Fruit fly (Drosophila melanogaster) whole organism, embryonic: ENCODE data around the gene CG34429.
A peak's percentile ranks its signal among the peaks of the same experiment; 100 is the strongest.

Experiments
- Blimp-1 ChIP-seq: fragments of 200-800 bp; sonication (Bioruptor generic); optimal IDR thresholded peaks from 3 replicates; lab custom pipeline; 2018; ENCODE audit warnings: missing biosample characterization, missing genetic modification characterization, mild to moderate bottlenecking, moderate library complexity, missing genetic modification reagents
- CG11085 ChIP-seq: fragments of 200-800 bp; sonication (Bioruptor generic); IDR thresholded peaks from 2 replicates; pipeline ENCODE4 v1.3.6; 2022; ENCODE audit warnings: missing biosample characterization, missing genetic modification characterization
- CG11456 ChIP-seq: fragments of 200-800 bp; sonication (Bioruptor generic); IDR thresholded peaks from 3 replicates; pipeline ENCODE4 v1.3.6; 2022; ENCODE audit warnings: missing biosample characterization, missing genetic modification characterization
- CG12391 ChIP-seq: fragments of 200-800 bp; sonication (Bioruptor generic); optimal IDR thresholded peaks from 3 replicates; lab custom pipeline; 2018; ENCODE audit warnings: missing biosample characterization, mild to moderate bottlenecking, missing genetic modification characterization, moderate library complexity
- CG13894 ChIP-seq: fragments of 200-800 bp; sonication (Bioruptor generic); optimal IDR thresholded peaks from 3 replicates; lab custom pipeline; 2018; ENCODE audit warnings: missing biosample characterization, mild to moderate bottlenecking, missing genetic modification characterization, moderate library complexity
- CG16813 ChIP-seq: fragments of 200-800 bp; sonication (Bioruptor generic); IDR thresholded peaks from 3 replicates; pipeline ENCODE4 v1.3.6; 2022; ENCODE audit warnings: missing biosample characterization, missing genetic modification characterization; ENCODE audit not compliant: partially characterized antibody
- CG17912 ChIP-seq: fragments of 200-800 bp; sonication (Bioruptor generic); optimal IDR thresholded peaks from 2 replicates; lab custom pipeline; 2018; ENCODE audit warnings: missing biosample characterization, mild to moderate bottlenecking, missing genetic modification characterization
- CG18011 ChIP-seq: fragments of 200-800 bp; sonication (Bioruptor generic); optimal IDR thresholded peaks from 2 replicates; lab custom pipeline; 2017; ENCODE audit warnings: missing biosample characterization, missing genetic modification characterization, mild to moderate bottlenecking, moderate library complexity, missing genotype
- CG18599 ChIP-seq: fragments of 200-800 bp; sonication (Bioruptor generic); optimal IDR thresholded peaks from 3 replicates; lab custom pipeline; 2017; ENCODE audit warnings: missing biosample characterization, missing genetic modification characterization, mild to moderate bottlenecking, moderate library complexity, missing genetic modification reagents
- CG18619 ChIP-seq: fragments of 200-800 bp; sonication (Bioruptor generic); optimal IDR thresholded peaks from 3 replicates; lab custom pipeline; 2017; ENCODE audit warnings: missing biosample characterization, mild to moderate bottlenecking, missing genetic modification characterization
- CG31224 ChIP-seq: fragments of 200-800 bp; sonication (Bioruptor generic); IDR thresholded peaks from 2 replicates; pipeline ENCODE4 v1.3.6; 2022; ENCODE audit warnings: missing biosample characterization, missing genetic modification characterization
- CG3726 ChIP-seq: fragments of 200-800 bp; sonication (Bioruptor generic); IDR thresholded peaks from 3 replicates; pipeline ENCODE4, ENCODE4 v1.3.6; 2022; ENCODE audit warnings: missing biosample characterization, missing genetic modification characterization
- CG4617 ChIP-seq: fragments of 200-800 bp; sonication (Bioruptor generic); optimal IDR thresholded peaks from 3 replicates; lab custom pipeline; 2016; ENCODE audit warnings: missing biosample characterization, missing genetic modification characterization, borderline replicate concordance
- CG4707 ChIP-seq: fragments of 200-800 bp; sonication (Bioruptor generic); optimal IDR thresholded peaks from 2 replicates; lab custom pipeline; 2018; ENCODE audit warnings: missing biosample characterization, mild to moderate bottlenecking, missing genetic modification characterization, moderate library complexity
- CG6254 ChIP-seq: fragments of 200-800 bp; sonication (Bioruptor generic); optimal IDR thresholded peaks from 3 replicates; lab custom pipeline; 2017; ENCODE audit warnings: mild to moderate bottlenecking, missing biosample characterization, missing genetic modification reagents, missing genetic modification characterization
- CG8290 ChIP-seq, 3 experiments: fragments of 200-800 bp; sonication (Bioruptor generic); optimal IDR thresholded peaks; 2 replicates each; lab custom pipeline; 2016 to 2019; ENCODE audit warnings: missing biosample characterization in 3 of 3, missing genetic modification characterization in 3 of 3, mild to moderate bottlenecking in 2 of 3, moderate library complexity in 1 of 3
- CG9727 ChIP-seq: fragments of 200-800 bp; sonication (Bioruptor generic); optimal IDR thresholded peaks from 3 replicates; lab custom pipeline; 2017; ENCODE audit warnings: missing biosample characterization, mild to moderate bottlenecking, missing genetic modification characterization
- E2f2 ChIP-seq: fragments of 200-800 bp; sonication (Bioruptor generic); IDR thresholded peaks from 2 replicates; pipeline ENCODE4 v1.3.6; 2022; ENCODE audit warnings: missing biosample characterization, missing genetic modification characterization
- Eip74EF ChIP-seq, 2 experiments: fragments of 200-800 bp in 1 of 2; fragments of >200 bp in 1 of 2; sonication (Bioruptor generic) in 1 of 2; optimal IDR thresholded peaks; 2 replicates each; lab custom pipeline; 2017 to 2019; ENCODE audit warnings: missing biosample characterization in 2 of 2, missing genetic modification characterization in 2 of 2, mild to moderate bottlenecking in 1 of 2, moderate library complexity in 1 of 2
- Fer3 ChIP-seq: fragments of 200-800 bp; sonication (Bioruptor generic); optimal IDR thresholded peaks from 2 replicates; lab custom pipeline; 2018; ENCODE audit warnings: missing biosample characterization, mild to moderate bottlenecking, missing genetic modification characterization, moderate library complexity
- HHEX ChIP-seq: fragments of 200-800 bp; sonication (Bioruptor generic); optimal IDR thresholded peaks from 3 replicates; lab custom pipeline; 2017; ENCODE audit warnings: missing biosample characterization, mild to moderate bottlenecking, missing genetic modification characterization, missing genetic modification reagents
- HLH3B ChIP-seq: fragments of 200-800 bp; sonication (Bioruptor generic); IDR thresholded peaks from 2 replicates; pipeline ENCODE4 v1.3.6; 2022; ENCODE audit warnings: missing biosample characterization, missing genetic modification characterization
- Lim3 ChIP-seq: fragments of 200-800 bp; sonication (Bioruptor generic); IDR thresholded peaks from 2 replicates; pipeline ENCODE4 v1.3.6; 2022; ENCODE audit warnings: missing biosample characterization, missing genetic modification characterization
- Myb ChIP-seq: fragments of 200-800 bp; sonication (Bioruptor generic); optimal IDR thresholded peaks from 2 replicates; lab custom pipeline; 2016; ENCODE audit warnings: missing biosample characterization, missing genetic modification characterization
- NC2β ChIP-seq: fragments of 200-800 bp; sonication (Bioruptor generic); optimal IDR thresholded peaks from 2 replicates; lab custom pipeline; 2016; ENCODE audit warnings: missing biosample characterization, missing genetic modification characterization
- Oli ChIP-seq: fragments of 200-800 bp; sonication (Bioruptor generic); optimal IDR thresholded peaks from 2 replicates; lab custom pipeline; 2018; ENCODE audit warnings: missing biosample characterization, mild to moderate bottlenecking, missing genetic modification characterization, moderate library complexity
- Side ChIP-seq: fragments of 200-800 bp; sonication (Bioruptor generic); optimal IDR thresholded peaks from 2 replicates; lab custom pipeline; 2016; ENCODE audit warnings: missing biosample characterization, missing genetic modification characterization
- Sry-β ChIP-seq: fragments of 200-800 bp; sonication (Bioruptor generic); optimal IDR thresholded peaks from 2 replicates; lab custom pipeline; 2018; ENCODE audit warnings: missing biosample characterization, mild to moderate bottlenecking, missing genetic modification characterization, moderate library complexity
- ab ChIP-seq: fragments of 200-800 bp; sonication (Bioruptor generic); optimal IDR thresholded peaks from 2 replicates; lab custom pipeline; 2016; ENCODE audit warnings: missing biosample characterization, missing genetic modification characterization
- br ChIP-seq: fragments of >200 bp; optimal IDR thresholded peaks from 2 replicates; lab custom pipeline; 2017
- cg ChIP-seq: fragments of 200-800 bp; sonication (Bioruptor generic); optimal IDR thresholded peaks from 3 replicates; lab custom pipeline; 2019; ENCODE audit warnings: missing biosample characterization, mild to moderate bottlenecking, missing genetic modification characterization, moderate library complexity
- chn ChIP-seq: fragments of 200-800 bp; sonication (Bioruptor generic); optimal IDR thresholded peaks from 2 replicates; lab custom pipeline; 2016; ENCODE audit warnings: missing biosample characterization, missing genetic modification characterization
- disco-r ChIP-seq: fragments of 200-800 bp; sonication (Bioruptor generic); optimal IDR thresholded peaks from 2 replicates; lab custom pipeline; 2016; ENCODE audit warnings: missing biosample characterization, missing genetic modification characterization
- dmrt11E ChIP-seq: fragments of 200-800 bp; sonication (Bioruptor generic); optimal IDR thresholded peaks from 3 replicates; lab custom pipeline; 2018; ENCODE audit warnings: missing biosample characterization, mild to moderate bottlenecking, missing genetic modification characterization, moderate library complexity
- fd3F ChIP-seq: fragments of 200-800 bp; sonication (Bioruptor generic); optimal IDR thresholded peaks from 2 replicates; lab custom pipeline; 2018; ENCODE audit warnings: missing biosample characterization, mild to moderate bottlenecking, missing genetic modification characterization, moderate library complexity
- gce ChIP-seq: fragments of 200-800 bp; sonication (Bioruptor generic); IDR thresholded peaks from 3 replicates; pipeline ENCODE4 v1.3.6; 2022; ENCODE audit warnings: missing biosample characterization, missing genetic modification characterization
- gcm ChIP-seq: fragments of 200-800 bp; sonication (Bioruptor generic); optimal IDR thresholded peaks from 2 replicates; lab custom pipeline; 2019; ENCODE audit warnings: missing biosample characterization, mild to moderate bottlenecking, missing genetic modification characterization, moderate library complexity
- hb ChIP-seq: fragments of 200-800 bp; sonication (Bioruptor generic); IDR thresholded peaks from 3 replicates; pipeline ENCODE4 v1.3.6; 2022; ENCODE audit warnings: missing biosample characterization, missing genetic modification characterization; ENCODE audit not compliant: partially characterized antibody
- lola ChIP-seq, 3 experiments: fragments of >200 bp in 2 of 3; fragments of 200-800 bp in 1 of 3; sonication (Bioruptor generic) in 1 of 3; optimal IDR thresholded peaks; 2 replicates each; lab custom pipeline; 2017 to 2019; ENCODE audit warnings: missing biosample characterization in 3 of 3, missing genetic modification characterization in 3 of 3, mild to moderate bottlenecking in 1 of 3, moderate library complexity in 1 of 3
- mam ChIP-seq: fragments of 200-800 bp; sonication (Bioruptor generic); optimal IDR thresholded peaks from 3 replicates; lab custom pipeline; 2016; ENCODE audit warnings: missing biosample characterization, missing genetic modification characterization
- mld ChIP-seq: fragments of 200-800 bp; sonication (Bioruptor generic); IDR thresholded peaks from 3 replicates; pipeline ENCODE4 v1.3.6; 2022; ENCODE audit warnings: missing biosample characterization, missing genetic modification characterization; ENCODE audit not compliant: partially characterized antibody
- pan ChIP-seq, 4 experiments: fragments of >200 bp in 3 of 4; fragments of 200-800 bp in 1 of 4; sonication (Bioruptor generic) in 1 of 4; optimal IDR thresholded peaks in 3 of 4; IDR thresholded peaks in 1 of 4; 2 replicates each; pipeline versions ENCODE4 v1.3.6 to Lab custom; 2017 to 2022; ENCODE audit warnings: missing biosample characterization in 2 of 4, missing genetic modification characterization in 2 of 4, mixed read lengths in 1 of 4
- pb ChIP-seq: fragments of 200-800 bp; sonication (Bioruptor generic); optimal IDR thresholded peaks from 3 replicates; lab custom pipeline; 2016; ENCODE audit warnings: missing biosample characterization, missing genetic modification characterization
- psq ChIP-seq: fragments of 200-800 bp; sonication (Bioruptor generic); optimal IDR thresholded peaks from 2 replicates; lab custom pipeline; 2017; ENCODE audit warnings: missing biosample characterization, missing genetic modification characterization
- unc-4 ChIP-seq: fragments of 200-800 bp; sonication (Bioruptor generic); IDR thresholded peaks from 2 replicates; pipeline ENCODE4 v1.3.6; 2022; ENCODE audit warnings: missing biosample characterization, missing genetic modification characterization; ENCODE audit not compliant: partially characterized antibody
- usp ChIP-seq: fragments of >200 bp; optimal IDR thresholded peaks from 2 replicates; lab custom pipeline; 2017; ENCODE audit warnings: missing biosample characterization, missing genetic modification characterization
- vfl ChIP-seq: fragments of 200-800 bp; sonication (Bioruptor generic); optimal IDR thresholded peaks from 2 replicates; lab custom pipeline; 2016; ENCODE audit warnings: missing biosample characterization, missing genetic modification characterization

The CG34429 gene

dm6 chr3L:13036706-13037457 is 26.0 kb upstream of the CG34429 start, which contains the start of gene Srrm1 (continued):
- no peak for TF ChIP-seq CG11085 (GFP tag; lab: Robert Waterston, UW)
- TF ChIP-seq gcm (GFP tag; lab: Kevin White, UChicago) = no peak
- TF ChIP-seq Lim3 (GFP tag; lab: Robert Waterston, UW) = no peak
- peak; percentile 100 for TF ChIP-seq CG6254 (GFP tag; lab: Kevin White, UChicago)
- TF ChIP-seq NC2β (GFP tag; lab: Kevin White, UChicago) = peak; percentile 52
- TF ChIP-seq Sry-β (GFP tag; lab: Kevin White, UChicago) = peak; percentile 58
- peak; percentile 93 for TF ChIP-seq CG16813 (GFP tag; lab: Robert Waterston, UW)
- no peak for TF ChIP-seq pan (optimal IDR thresholded peaks at IDR 0.05; lab: Kevin White, UChicago)
- no peak for TF ChIP-seq pan (GFP tag; optimal IDR thresholded peaks at IDR 0.05 in 1 of 2, IDR thresholded peaks at IDR 0.05 in 1 of 2)
- peak; percentile 44 for TF ChIP-seq CG12391 (tag; lab: Kevin White, UChicago)
- TF ChIP-seq Fer3 (tag; lab: Kevin White, UChicago) = no peak
- TF ChIP-seq usp (GFP tag; lab: Kevin White, UChicago) = no peak
- no peak for TF ChIP-seq gce
- no peak for TF ChIP-seq br (lab: Kevin White, UChicago)
- peak; percentile 17; the same call in 1 of the 3 replicates for TF ChIP-seq CG11456 (GFP tag; lab: Robert Waterston, UW)
- TF ChIP-seq Eip74EF (GFP tag; optimal IDR thresholded peaks at IDR 0.05; lab: Kevin White, UChicago) = no peak
- TF ChIP-seq CG31224 (GFP tag; lab: Robert Waterston, UW) = no peak
- no peak for TF ChIP-seq psq (GFP tag; lab: Kevin White, UChicago)
- peak; percentile 3 for TF ChIP-seq CG18599 (GFP tag; lab: Kevin White, UChicago)
- no peak for TF ChIP-seq disco-r
- peak; percentile 79 for TF ChIP-seq E2f2
- TF ChIP-seq mld (GFP tag; lab: Robert Waterston, UW) = peak; percentile 86; the same call in 2 of the 3 replicates
- TF ChIP-seq CG9727 (GFP tag; lab: Kevin White, UChicago) = peak; percentile 16
- TF ChIP-seq CG18011 (GFP tag; lab: Kevin White, UChicago) = no peak
- TF ChIP-seq vfl (GFP tag; lab: Kevin White, UChicago) = peak; percentile 63
- no peak for TF ChIP-seq CG3726 (GFP tag; lab: Robert Waterston, UW)
- TF ChIP-seq CG18619 (GFP tag; lab: Kevin White, UChicago) = no peak
- TF ChIP-seq cg (GFP tag; lab: Kevin White, UChicago) = peak; percentile 90
- no peak for TF ChIP-seq dmrt11E (tag; lab: Kevin White, UChicago)
- TF ChIP-seq HLH3B (GFP tag; lab: Robert Waterston, UW) = no peak
- TF ChIP-seq chn = peak; percentile 69
- no peak for TF ChIP-seq pb
- TF ChIP-seq hb (GFP tag; lab: Robert Waterston, UW) = peak; percentile 90
- no peak for TF ChIP-seq CG13894 (tag; lab: Kevin White, UChicago)
- no peak for TF ChIP-seq CG17912 (GFP tag; lab: Kevin White, UChicago)
- TF ChIP-seq Side (GFP tag; lab: Kevin White, UChicago) = peak; percentile 41
- TF ChIP-seq CG8290 (GFP tag; optimal IDR thresholded peaks at IDR 0.05; lab: Kevin White, UChicago) = no peak
- TF ChIP-seq CG8290 (tag; optimal IDR thresholded peaks at IDR 0.05; lab: Kevin White, UChicago) = peak; percentile 8 to 44
- peak in 1 of 3 experiments; percentile 6 for TF ChIP-seq lola (GFP tag; optimal IDR thresholded peaks at IDR 0.05; lab: Kevin White, UChicago)
- peak; percentile 100 for TF ChIP-seq Myb
- TF ChIP-seq unc-4 (GFP tag; lab: Robert Waterston, UW) = peak; percentile 90
- no peak for TF ChIP-seq CG4707 (GFP tag; lab: Kevin White, UChicago)
- no peak for TF ChIP-seq Blimp-1 (GFP tag; lab: Kevin White, UChicago)
- no peak for TF ChIP-seq Oli (tag; lab: Kevin White, UChicago)
- no peak for TF ChIP-seq HHEX
- TF ChIP-seq mam (GFP tag; lab: Kevin White, UChicago) = peak; percentile 75
- TF ChIP-seq CG4617 (GFP tag; lab: Kevin White, UChicago) = peak; percentile 90
- TF ChIP-seq fd3F (GFP tag; lab: Kevin White, UChicago) = no peak
- no peak for TF ChIP-seq ab (GFP tag; lab: Kevin White, UChicago)
